Fruit fly (Drosophila melanogaster) whole organism, wandering third instar larva: ENCODE measurements around the gene CG42660.

ENCODE experiments used
- Abd-B ChIP-seq: fragments of >200 bp; optimal IDR thresholded peaks from 2 replicates; lab custom pipeline; 2017; ENCODE audit warnings: missing biosample characterization, missing genetic modification characterization
- CG32264 ChIP-seq: fragments of 200-800 bp; sonication (Bioruptor generic); optimal IDR thresholded peaks from 2 replicates; lab custom pipeline; 2016; ENCODE audit warnings: missing biosample characterization, missing genetic modification characterization
- CG9705 ChIP-seq: fragments of 200-800 bp; sonication (Bioruptor generic); optimal IDR thresholded peaks from 2 replicates; lab custom pipeline; 2018; ENCODE audit warnings: missing biosample characterization, mild to moderate bottlenecking, missing genetic modification characterization
- CrebA ChIP-seq: fragments of 200-800 bp; sonication (Bioruptor generic); optimal IDR thresholded peaks from 2 replicates; lab custom pipeline; 2016; ENCODE audit warnings: missing biosample characterization, mild to moderate bottlenecking, missing genetic modification characterization, borderline replicate concordance
- Dif ChIP-seq: fragments of 200-275, 200-300 bp; sonication (Bioruptor generic); optimal IDR thresholded peaks from 2 replicates; lab custom pipeline; 2018; ENCODE audit warnings: missing biosample characterization, missing genetic modification characterization; ENCODE audit not compliant: partially characterized antibody
- HLH106 ChIP-seq: fragments of 200-800 bp; optimal IDR thresholded peaks from 3 replicates; lab custom pipeline; 2019; ENCODE audit warnings: missing biosample characterization, mild to moderate bottlenecking, missing genetic modification characterization, moderate library complexity
- Hnf4 ChIP-seq: fragments of 200-800 bp; sonication (Bioruptor generic); optimal IDR thresholded peaks from 2 replicates; lab custom pipeline; 2016; ENCODE audit warnings: missing biosample characterization, mild to moderate bottlenecking, missing genetic modification characterization
- Hr78 ChIP-seq: fragments of >200 bp; optimal IDR thresholded peaks from 2 replicates; lab custom pipeline; 2017; ENCODE audit warnings: missing biosample characterization, missing genetic modification characterization
- Hr83 ChIP-seq: fragments of 200-300 bp; sonication (Bioruptor generic); optimal IDR thresholded peaks from 2 replicates; lab custom pipeline; 2016; ENCODE audit warnings: missing biosample characterization, mild to moderate bottlenecking, missing genetic modification characterization, moderate library complexity; ENCODE audit not compliant: poor library complexity, severe bottlenecking
- Jra ChIP-seq: sonication (Bioruptor generic); optimal IDR thresholded peaks from 2 replicates; lab custom pipeline; 2016; ENCODE audit warnings: missing biosample characterization, missing genetic modification characterization
- Mio ChIP-seq: sonication (Bioruptor generic); optimal IDR thresholded peaks from 2 replicates; lab custom pipeline; 2016; ENCODE audit warnings: missing biosample characterization, missing genetic modification characterization
- Myc ChIP-seq: fragments of >200 bp; optimal IDR thresholded peaks from 2 replicates; lab custom pipeline; 2017
- N ChIP-seq: fragments of >200 bp; optimal IDR thresholded peaks from 2 replicates; lab custom pipeline; 2018; ENCODE audit warnings: missing biosample characterization, missing external identifiers, missing genetic modification characterization
- OdsH ChIP-seq: fragments of 200-800 bp; sonication (Bioruptor generic); optimal IDR thresholded peaks from 2 replicates; lab custom pipeline; 2016; ENCODE audit warnings: missing biosample characterization, mild to moderate bottlenecking, missing genetic modification characterization
- Rel ChIP-seq, 2 experiments: fragments of 200-800 bp; sonication (Bioruptor generic) in 1 of 2; optimal IDR thresholded peaks; 2 replicates in 1 of 2; 3 replicates in 1 of 2; lab custom pipeline; 2016 to 2019; ENCODE audit warnings: mild to moderate bottlenecking in 2 of 2, missing biosample characterization in 2 of 2, missing genetic modification characterization in 2 of 2, moderate library complexity in 1 of 2
- Sp1 ChIP-seq: fragments of 200-800 bp; sonication (Bioruptor generic); optimal IDR thresholded peaks from 3 replicates; lab custom pipeline; 2019; ENCODE audit warnings: missing biosample characterization, mild to moderate bottlenecking, missing genetic modification characterization, moderate library complexity
- dl ChIP-seq, 2 experiments: fragments of 175-275, 200-275 bp in 1 of 2; fragments of 200-275 bp in 1 of 2; sonication (Bioruptor generic); optimal IDR thresholded peaks; lab custom pipeline; 2018; ENCODE audit warnings: mild to moderate bottlenecking in 2 of 2, missing biosample characterization in 2 of 2, missing genetic modification characterization in 2 of 2, moderate library complexity in 2 of 2; ENCODE audit not compliant: partially characterized antibody in 2 of 2, insufficient read depth in 1 of 2
- dmrt93B ChIP-seq: fragments of 200-800 bp; sonication (Bioruptor generic); optimal IDR thresholded peaks from 2 replicates; lab custom pipeline; 2018; ENCODE audit warnings: missing biosample characterization, mild to moderate bottlenecking, missing genetic modification characterization
- dsf ChIP-seq: sonication (Bioruptor generic); optimal IDR thresholded peaks from 2 replicates; lab custom pipeline; 2016; ENCODE audit warnings: missing biosample characterization, missing genetic modification characterization, borderline replicate concordance
- ey ChIP-seq: fragments of 200-800 bp; sonication (Bioruptor generic); optimal IDR thresholded peaks from 2 replicates; lab custom pipeline; 2016; ENCODE audit warnings: missing biosample characterization, missing genetic modification characterization
- foxo ChIP-seq, 2 experiments: fragments of 200-800 bp; sonication (Bioruptor generic); optimal IDR thresholded peaks; 2 replicates in 1 of 2; 3 replicates in 1 of 2; lab custom pipeline; 2016 to 2017; ENCODE audit warnings: missing biosample characterization in 2 of 2, missing genetic modification characterization in 2 of 2
- fru ChIP-seq: fragments of 200-800 bp; sonication (Bioruptor generic); optimal IDR thresholded peaks from 3 replicates; lab custom pipeline; 2016; ENCODE audit warnings: missing biosample characterization, mild to moderate bottlenecking, missing genetic modification characterization
- h ChIP-seq: fragments of 200-800 bp; sonication (Bioruptor generic); optimal IDR thresholded peaks from 3 replicates; lab custom pipeline; 2016; ENCODE audit warnings: missing biosample characterization, mild to moderate bottlenecking, missing genetic modification characterization
- jim ChIP-seq: fragments of 175-275, 200-325 bp; sonication (Bioruptor generic); optimal IDR thresholded peaks from 2 replicates; lab custom pipeline; 2016; ENCODE audit warnings: missing biosample characterization, mild to moderate bottlenecking, missing genetic modification characterization
- lola ChIP-seq: fragments of >200 bp; optimal IDR thresholded peaks from 2 replicates; lab custom pipeline; 2017; ENCODE audit warnings: missing biosample characterization, missing genetic modification characterization
- rgr ChIP-seq: fragments of 200-800 bp; sonication (Bioruptor generic); optimal IDR thresholded peaks from 3 replicates; lab custom pipeline; 2016; ENCODE audit warnings: missing biosample characterization, mild to moderate bottlenecking, missing genetic modification characterization
- sage ChIP-seq: fragments of 200-800 bp; sonication (Bioruptor generic); optimal IDR thresholded peaks from 2 replicates; lab custom pipeline; 2016; ENCODE audit warnings: missing biosample characterization, mild to moderate bottlenecking, missing genetic modification characterization
- sv ChIP-seq: fragments of 200-800 bp; sonication (Bioruptor generic); optimal IDR thresholded peaks from 3 replicates; lab custom pipeline; 2016; ENCODE audit warnings: missing biosample characterization, missing genetic modification characterization
- usp ChIP-seq: fragments of >200 bp; optimal IDR thresholded peaks from 2 replicates; lab custom pipeline; 2017; ENCODE audit warnings: missing biosample characterization, missing genetic modification characterization
- woc ChIP-seq: sonication (Bioruptor generic); optimal IDR thresholded peaks from 2 replicates; lab custom pipeline; 2016; ENCODE audit warnings: missing biosample characterization, mild to moderate bottlenecking, missing genetic modification characterization

The CG42660 gene

dm6 chr3L:7470202-7470601, 4.9 kb downstream of the CG42660 start, which contains the start of gene CG8543:
TSS of gene CG8543 (minus strand) at chr3L:7470302.
- TF ChIP-seq rgr (GFP tag; lab: Kevin White, UChicago): no peak
- no peak for TF ChIP-seq Hnf4 (GFP tag; lab: Kevin White, UChicago)
- no peak for TF ChIP-seq dsf (GFP tag; lab: Kevin White, UChicago)
- TF ChIP-seq Myc (lab: Kevin White, UChicago): no peak
- TF ChIP-seq fru (GFP tag; lab: Kevin White, UChicago): no peak
- TF ChIP-seq Mio (GFP tag; lab: Kevin White, UChicago): no peak
- no peak for TF ChIP-seq Hr78
- TF ChIP-seq OdsH (GFP tag; lab: Kevin White, UChicago): no peak
- no peak for TF ChIP-seq sage (GFP tag; lab: Kevin White, UChicago)
- no peak for TF ChIP-seq Hr83
- TF ChIP-seq, all 38 proteins: peak for 0

- TF ChIP-seq Abd-B (no peak), fru (GFP tag; lab: Kevin White, UChicago) (no peak), dsf (GFP tag; lab: Kevin White, UChicago) (no peak), sage (GFP tag; lab: Kevin White, UChicago) (no peak), Jra (GFP tag; lab: Kevin White, UChicago) (no peak), Sp1 (GFP tag; lab: Kevin White, UChicago) (no peak), foxo (GFP tag; optimal IDR thresholded peaks at IDR 0.05; lab: Kevin White, UChicago) (no peak), Hnf4 (GFP tag; lab: Kevin White, UChicago) (no peak), jim (GFP tag; lab: Kevin White, UChicago) (no peak)
Observed at dm6 chr3L:7471259-7471658, 6.0 kb downstream of the CG42660 start, which contains the start of gene CG8541. TSS of gene CG8541 (plus strand) at chr3L:7471559.

- TF ChIP-seq Jra (GFP tag; lab: Kevin White, UChicago): no peak
- TF ChIP-seq Hnf4 (GFP tag; lab: Kevin White, UChicago): no peak
- TF ChIP-seq rgr (GFP tag; lab: Kevin White, UChicago): no peak
- no peak for TF ChIP-seq h (GFP tag; lab: Kevin White, UChicago)
- no peak for TF ChIP-seq dmrt93B (GFP tag; lab: Kevin White, UChicago)
- TF ChIP-seq dl (GFP tag; optimal IDR thresholded peaks at IDR 0.05; lab: Kevin White, UChicago; ENCODE audit: insufficient read depth in 1 of 2, partially characterized antibody in 2 of 2): no peak
- TF ChIP-seq Mio (GFP tag; lab: Kevin White, UChicago): no peak
- TF ChIP-seq HLH106 (tag; lab: Kevin White, UChicago): no peak
- no peak for TF ChIP-seq CrebA (GFP tag; lab: Kevin White, UChicago)
- no peak for TF ChIP-seq ey (GFP tag; lab: Kevin White, UChicago)
- TF ChIP-seq woc (GFP tag; lab: Kevin White, UChicago): no peak
- no peak for TF ChIP-seq CG32264 (GFP tag; lab: Kevin White, UChicago)
- no peak for TF ChIP-seq Hr78
- TF ChIP-seq Dif (GFP tag; lab: Kevin White, UChicago): no peak
- no peak for TF ChIP-seq Rel (GFP tag; optimal IDR thresholded peaks at IDR 0.05; lab: Kevin White, UChicago)
- no peak for TF ChIP-seq Rel (tag; optimal IDR thresholded peaks at IDR 0.05; lab: Kevin White, UChicago)
Observed at dm6 chr3L:7475270-7475669, 10.0 kb downstream of the CG42660 start, which contains the start of gene CG43292. TSS of gene CG43292 (plus strand) at chr3L:7475570.

- TF ChIP-seq N (GFP tag; lab: Kevin White, UChicago): no peak
- no peak for TF ChIP-seq CG9705 (GFP tag; lab: Kevin White, UChicago)
- no peak for TF ChIP-seq sv
- no peak for TF ChIP-seq Myc (lab: Kevin White, UChicago)
- TF ChIP-seq OdsH (GFP tag; lab: Kevin White, UChicago): no peak
- TF ChIP-seq usp: no peak
- TF ChIP-seq Hr83: no peak
- TF ChIP-seq dmrt93B (GFP tag; lab: Kevin White, UChicago): no peak
- no peak for TF ChIP-seq CrebA (GFP tag; lab: Kevin White, UChicago)
- no peak for TF ChIP-seq Abd-B
- no peak for TF ChIP-seq Dif (GFP tag; lab: Kevin White, UChicago)
Observed at dm6 chr3L:7485667-7486066, 20.4 kb downstream of the CG42660 start, which contains the start of gene mthl6. TSS of gene mthl6 (plus strand) at chr3L:7485967.

- TF ChIP-seq lola (GFP tag; lab: Kevin White, UChicago) (no peak), Hr83 (no peak), CG9705 (GFP tag; lab: Kevin White, UChicago) (no peak), Sp1 (GFP tag; lab: Kevin White, UChicago) (no peak), foxo (GFP tag; optimal IDR thresholded peaks at IDR 0.05; lab: Kevin White, UChicago) (no peak), sage (GFP tag; lab: Kevin White, UChicago) (no peak)
Observed at dm6 chr3L:7491564-7491963, 26.3 kb downstream of the CG42660 start, which contains the start of gene Cyp316a1. TSS of gene Cyp316a1 (plus strand) at chr3L:7491864.
